Fruit fly (Drosophila melanogaster): ENCODE measurements around the gene CG6661.

The CG6661 gene

DNA sequence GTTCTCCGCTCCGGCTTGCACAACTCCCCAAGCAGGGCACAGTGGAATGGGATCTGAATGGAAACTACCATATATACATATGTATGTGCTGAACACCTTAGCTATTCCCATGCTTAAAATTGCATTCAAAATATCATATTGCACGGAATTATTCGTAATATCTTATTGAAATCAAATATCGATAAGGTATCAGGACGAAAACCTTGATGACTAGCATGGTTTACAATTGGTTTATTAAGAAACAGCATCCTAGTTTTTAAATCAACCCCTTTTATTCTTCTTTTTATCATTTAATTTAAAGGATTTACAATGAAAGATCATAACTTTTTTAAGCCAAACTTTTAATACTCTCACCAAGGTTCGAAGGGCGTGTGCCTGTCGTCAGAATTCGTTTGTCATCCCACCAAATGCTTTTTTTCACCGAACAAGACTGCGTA lies 20.7 kb downstream of the CG6661 start (continued):
- no peak for TF ChIP-seq Tbp (GFP tag; optimal IDR thresholded peaks at IDR 0.05)
- TF ChIP-seq salm (tag; optimal IDR thresholded peaks at IDR 0.05) = no peak
- TF ChIP-seq Hsf (GFP tag; optimal IDR thresholded peaks at IDR 0.05) = peak; percentile 33
- peak; percentile 25 for TF ChIP-seq CoRest (tag; optimal IDR thresholded peaks at IDR 0.05)
- TF ChIP-seq CG9932 (GFP tag; IDR thresholded peaks at IDR 0.05) = peak; percentile 46
- TF ChIP-seq twi (tag; optimal IDR thresholded peaks at IDR 0.05) = no peak
- no peak for TF ChIP-seq Xbp1 (GFP tag; optimal IDR thresholded peaks at IDR 0.05)
- TF ChIP-seq Nf-YB (GFP tag; optimal IDR thresholded peaks at IDR 0.05) = no peak
- no peak for TF ChIP-seq CG3065 (GFP tag; optimal IDR thresholded peaks at IDR 0.05)
- TF ChIP-seq shn (GFP tag; optimal IDR thresholded peaks at IDR 0.05) = peak; percentile 16
- no peak for TF ChIP-seq sr (GFP tag; IDR thresholded peaks at IDR 0.05)
- no peak for TF ChIP-seq Stat92E (GFP tag; optimal IDR thresholded peaks at IDR 0.05)
- no peak for TF ChIP-seq CG1647 (GFP tag; optimal IDR thresholded peaks at IDR 0.05)
- 0 out of 4 replicates have a peak, but pooled peaks have one; percentile 6 for TF ChIP-seq Dll (GFP tag; IDR thresholded peaks at IDR 0.05; ENCODE audit: partially characterized antibody)
- TF ChIP-seq Asciz (GFP tag; optimal IDR thresholded peaks at IDR 0.05) = peak; percentile 5
- no peak for TF ChIP-seq CG8765 (GFP tag; IDR thresholded peaks at IDR 0.05)
- TF ChIP-seq bcd (GFP tag; optimal IDR thresholded peaks at IDR 0.05) = peak; percentile 7
- no peak for TF ChIP-seq HLH54F (GFP tag; optimal IDR thresholded peaks at IDR 0.05)
- no peak for TF ChIP-seq Ssrp (tag; optimal IDR thresholded peaks at IDR 0.05)
- TF ChIP-seq CG2199 (GFP tag; IDR thresholded peaks at IDR 0.05) = no peak
- TF ChIP-seq CG2712 (tag; optimal IDR thresholded peaks at IDR 0.05) = peak; percentile 11
- TF ChIP-seq Dbx (GFP tag; IDR thresholded peaks at IDR 0.05) = 0 out of 3 replicates have a peak, but pooled peaks have one; percentile 30
- TF ChIP-seq CG10209 (GFP tag; optimal IDR thresholded peaks at IDR 0.05) = no peak
- no peak for TF ChIP-seq CG5180 (GFP tag; optimal IDR thresholded peaks at IDR 0.05)
- no peak for TF ChIP-seq bbx (GFP tag; IDR thresholded peaks at IDR 0.05; ENCODE audit: partially characterized antibody)
- no peak for TF ChIP-seq Atf-2 (GFP tag; optimal IDR thresholded peaks at IDR 0.05)
- TF ChIP-seq CG3847 (GFP tag; IDR thresholded peaks at IDR 0.05) = no peak
- TF ChIP-seq CG4707 (GFP tag; optimal IDR thresholded peaks at IDR 0.05) = no peak
- TF ChIP-seq hbn (GFP tag; IDR thresholded peaks at IDR 0.05; ENCODE audit: partially characterized antibody) = no peak
- TF ChIP-seq CG5245 (GFP tag; optimal IDR thresholded peaks at IDR 0.05) = peak; percentile 1
- no peak for TF ChIP-seq CG17359 (tag; optimal IDR thresholded peaks at IDR 0.05)
- TF ChIP-seq CG7928 (GFP tag; optimal IDR thresholded peaks at IDR 0.05) = no peak
- no peak for TF ChIP-seq sd (tag; optimal IDR thresholded peaks at IDR 0.05)
- no peak for TF ChIP-seq sna (GFP tag; IDR thresholded peaks at IDR 0.05; ENCODE audit: partially characterized antibody)
- TF ChIP-seq CG7839 (tag; optimal IDR thresholded peaks at IDR 0.05) = peak; percentile 38
- no peak for TF ChIP-seq stwl (tag; optimal IDR thresholded peaks at IDR 0.05)
- no peak for TF ChIP-seq hth (optimal IDR thresholded peaks at IDR 0.05)
- no peak for TF ChIP-seq CG10654 (GFP tag; optimal IDR thresholded peaks at IDR 0.05)
- TF ChIP-seq NC2β (GFP tag; optimal IDR thresholded peaks at IDR 0.05) = no peak
- TF ChIP-seq CG12659 (GFP tag; optimal IDR thresholded peaks at IDR 0.05) = peak; percentile 21
- no peak for TF ChIP-seq CG18011 (GFP tag; optimal IDR thresholded peaks at IDR 0.05)
- TF ChIP-seq repo (GFP tag; optimal IDR thresholded peaks at IDR 0.05) = no peak
- TF ChIP-seq z (GFP tag; IDR thresholded peaks at IDR 0.05) = no peak
- TF ChIP-seq zfh2 (GFP tag; optimal IDR thresholded peaks at IDR 0.05) = peak; percentile 9
- no peak for TF ChIP-seq fd3F (GFP tag; optimal IDR thresholded peaks at IDR 0.05)
- no peak for TF ChIP-seq CG10147 (GFP tag; optimal IDR thresholded peaks at IDR 0.05)
- peak; percentile 75 for TF ChIP-seq Ets65A (GFP tag)
- no peak for TF ChIP-seq CG16863 (GFP tag; optimal IDR thresholded peaks at IDR 0.05)
- peak; percentile 21 for TF ChIP-seq grau (tag; optimal IDR thresholded peaks at IDR 0.05)
- peak; percentile 22 for TF ChIP-seq tio (GFP tag; optimal IDR thresholded peaks at IDR 0.05)
- peak; percentile 45 for TF ChIP-seq CG3281 (GFP tag; optimal IDR thresholded peaks at IDR 0.05)
